Worm (Caenorhabditis elegans) whole organism, L2 larva: Measurements from ENCODE around the gene srh-125.

Experiments used
- C34F6.9 ChIP-seq: fragments of 150-350 bp; optimal IDR thresholded peaks from 2 replicates; lab custom pipeline; 2014; ENCODE audit warnings: missing biosample characterization, missing genetic modification characterization
- Y55F3AM.14 ChIP-seq: fragments of 200-800 bp; sonication (Bioruptor generic); optimal IDR thresholded peaks from 2 replicates; lab custom pipeline; 2018; ENCODE audit warnings: mild to moderate bottlenecking, missing genetic modification characterization, missing compliant biosample characterization
- alr-1 ChIP-seq: fragments of 150-350 bp; optimal IDR thresholded peaks from 2 replicates; lab custom pipeline; 2014; ENCODE audit warnings: missing biosample characterization, missing genetic modification characterization
- aly-2 ChIP-seq: fragments of 150-350 bp; optimal IDR thresholded peaks from 2 replicates; lab custom pipeline; 2014; ENCODE audit warnings: missing biosample characterization, missing genetic modification characterization
- ama-1 ChIP-seq: fragments of 150-350 bp; optimal IDR thresholded peaks from 2 replicates; lab custom pipeline; 2018; ENCODE audit warnings: inconsistent platforms
- blmp-1 ChIP-seq: sonication (generic microtip); optimal IDR thresholded peaks from 2 replicates; lab custom pipeline; 2017; ENCODE audit warnings: missing genetic modification characterization, mild to moderate bottlenecking, missing compliant biosample characterization, antibody characterized with exemption, moderate library complexity; ENCODE audit not compliant: insufficient read depth
- ceh-16 ChIP-seq: fragments of 150-350 bp; optimal IDR thresholded peaks from 2 replicates; lab custom pipeline; 2014; ENCODE audit warnings: missing biosample characterization, missing genetic modification characterization
- ceh-82 ChIP-seq: fragments of 150-350 bp; optimal IDR thresholded peaks from 2 replicates; lab custom pipeline; 2014; ENCODE audit warnings: missing biosample characterization, missing genetic modification characterization
- crh-2 ChIP-seq: sonication (generic microtip); optimal IDR thresholded peaks from 2 replicates; lab custom pipeline; 2017; ENCODE audit warnings: missing biosample characterization, missing genetic modification characterization
- fos-1 ChIP-seq: fragments of 150-350 bp; optimal IDR thresholded peaks from 2 replicates; lab custom pipeline; 2014; ENCODE audit warnings: missing biosample characterization, missing genetic modification characterization
- gmeb-1 ChIP-seq: fragments of 150-350 bp; optimal IDR thresholded peaks from 2 replicates; lab custom pipeline; 2014; ENCODE audit warnings: missing biosample characterization, missing genetic modification characterization
- lin-13 ChIP-seq: fragments of 150-350 bp; optimal IDR thresholded peaks from 2 replicates; lab custom pipeline; 2014; ENCODE audit warnings: missing biosample characterization, missing genetic modification reagents, missing genetic modification characterization
- lin-39 ChIP-seq: fragments of 150-350 bp; optimal IDR thresholded peaks from 2 replicates; lab custom pipeline; 2014; ENCODE audit warnings: missing biosample characterization, missing genetic modification reagents, missing genetic modification characterization
- lsy-2 ChIP-seq, 2 experiments: fragments of 150-350 bp in 1 of 2; sonication (generic microtip) in 1 of 2; optimal IDR thresholded peaks; 2 replicates each; lab custom pipeline; 2014 to 2017; ENCODE audit warnings: missing biosample characterization in 2 of 2, missing genetic modification characterization in 2 of 2
- nhr-10 ChIP-seq: sonication (generic microtip); optimal IDR thresholded peaks from 2 replicates; lab custom pipeline; 2017; ENCODE audit warnings: missing biosample characterization, missing genetic modification characterization
- nhr-11 ChIP-seq: fragments of 150-350 bp; optimal IDR thresholded peaks from 2 replicates; lab custom pipeline; 2014; ENCODE audit warnings: missing biosample characterization, missing genetic modification characterization
- nhr-12 ChIP-seq: fragments of 150-350 bp; optimal IDR thresholded peaks from 2 replicates; lab custom pipeline; 2014; ENCODE audit warnings: missing biosample characterization, missing genetic modification characterization
- nhr-129 ChIP-seq: fragments of 150-350 bp; optimal IDR thresholded peaks from 2 replicates; lab custom pipeline; 2014; ENCODE audit warnings: missing biosample characterization, missing genetic modification characterization
- nhr-21 ChIP-seq: fragments of 150-350 bp; optimal IDR thresholded peaks from 2 replicates; lab custom pipeline; 2014; ENCODE audit warnings: missing biosample characterization, missing genetic modification characterization
- nhr-23 ChIP-seq: fragments of 150-350 bp; optimal IDR thresholded peaks from 2 replicates; lab custom pipeline; 2014; ENCODE audit warnings: missing biosample characterization, missing genetic modification reagents, missing genetic modification characterization
- nhr-237 ChIP-seq: fragments of 150-350 bp; optimal IDR thresholded peaks from 2 replicates; lab custom pipeline; 2014; ENCODE audit warnings: missing biosample characterization, missing genetic modification characterization
- nhr-6 ChIP-seq: fragments of 150-350 bp; optimal IDR thresholded peaks from 2 replicates; lab custom pipeline; 2014; ENCODE audit warnings: missing biosample characterization, missing genetic modification characterization
- nhr-77 ChIP-seq: fragments of 150-350 bp; optimal IDR thresholded peaks from 2 replicates; lab custom pipeline; 2014; ENCODE audit warnings: missing biosample characterization, missing genetic modification characterization
- sem-4 ChIP-seq: fragments of 150-350 bp; optimal IDR thresholded peaks from 2 replicates; lab custom pipeline; 2014; ENCODE audit warnings: missing biosample characterization, missing genetic modification reagents, missing genetic modification characterization
- sma-9 ChIP-seq, 2 experiments: fragments of 150-350 bp in 1 of 2; sonication (generic microtip) in 1 of 2; optimal IDR thresholded peaks; 2 replicates each; lab custom pipeline; 2014 to 2016; ENCODE audit warnings: missing genetic modification characterization in 2 of 2, mild to moderate bottlenecking in 1 of 2, missing biosample characterization in 1 of 2, missing compliant biosample characterization in 1 of 2, missing genetic modification reagents in 1 of 2, moderate library complexity in 1 of 2
- unc-39 ChIP-seq: fragments of 150-350 bp; optimal IDR thresholded peaks from 2 replicates; lab custom pipeline; 2014; ENCODE audit warnings: missing biosample characterization, missing genetic modification characterization
- unc-62 ChIP-seq: fragments of 150-350 bp; optimal IDR thresholded peaks from 2 replicates; lab custom pipeline; 2014; ENCODE audit warnings: missing biosample characterization, missing genetic modification reagents, missing genetic modification characterization
- ztf-1 ChIP-seq: fragments of 200-800 bp; sonication (Bioruptor generic); conservative IDR thresholded peaks from 2 replicates; pipeline ENCODE4 v1.3.6; 2022; ENCODE audit warnings: missing genetic modification characterization, missing compliant biosample characterization
- ztf-11 ChIP-seq: sonication (generic microtip); optimal IDR thresholded peaks from 2 replicates; lab custom pipeline; 2017; ENCODE audit warnings: missing biosample characterization, missing genetic modification characterization
- ztf-4 ChIP-seq: fragments of 150-350 bp; optimal IDR thresholded peaks from 2 replicates; lab custom pipeline; 2014; ENCODE audit warnings: missing biosample characterization, missing genetic modification characterization

Gene srh-125

ce11 chrV:7434805-7435363 lies 41.8 kb downstream of the srh-125 start (continued):
- TF ChIP-seq aly-2 (tag; lab: Kevin White, UChicago) (no peak), ceh-16 (tag; lab: Kevin White, UChicago) (no peak), ztf-4 (peak; percentile 6), nhr-12 (tag; lab: Kevin White, UChicago) (no peak), nhr-237 (tag; lab: Kevin White, UChicago) (no peak)

DNA sequence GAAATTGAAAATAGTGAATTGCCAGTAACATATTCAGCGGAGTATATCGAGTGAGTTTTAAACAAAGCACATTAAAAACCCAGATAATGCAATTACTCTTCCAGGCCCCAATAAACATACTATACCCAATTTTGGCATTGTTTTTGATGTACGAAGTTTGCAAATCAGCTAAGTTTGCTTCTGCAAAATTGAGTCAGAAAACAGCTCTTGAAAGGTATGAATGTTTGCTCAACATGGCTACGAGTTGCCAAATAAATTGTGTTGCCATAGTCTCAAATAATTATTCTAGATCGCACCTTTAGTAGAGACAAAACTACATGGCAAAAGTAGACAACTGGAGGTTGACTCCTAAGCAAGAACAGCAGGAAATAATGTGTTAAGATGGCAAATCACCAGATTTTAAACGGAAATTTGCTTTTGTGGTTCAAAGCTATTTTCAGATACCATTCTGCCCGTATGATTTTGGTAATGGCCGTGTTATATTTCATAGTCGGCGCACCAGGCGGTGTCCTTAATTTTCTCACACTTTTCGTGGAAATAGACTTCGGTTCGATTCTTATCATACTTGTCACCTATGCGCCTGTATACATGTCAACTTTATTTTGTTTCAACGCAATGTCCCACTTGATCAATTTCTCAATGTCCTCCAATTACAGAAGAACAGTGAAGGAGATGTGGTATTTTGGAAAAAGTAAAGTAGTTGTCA lies 44.1 kb downstream of the srh-125 start:
- TF ChIP-seq sma-9 (GFP tag; optimal IDR thresholded peaks at IDR 0.05; lab: Kevin White, UChicago) = no peak
- TF ChIP-seq sma-9 (tag; optimal IDR thresholded peaks at IDR 0.05; lab: Kevin White, UChicago) = no peak
- TF ChIP-seq blmp-1 = no peak
- TF ChIP-seq Y55F3AM.14 (GFP tag; lab: Kevin White, UChicago) = no peak
- TF ChIP-seq lsy-2 (tag; optimal IDR thresholded peaks at IDR 0.05; lab: Kevin White, UChicago) = no peak
- TF ChIP-seq nhr-6 (tag; lab: Kevin White, UChicago) = no peak
- no peak for TF ChIP-seq nhr-23 (tag; lab: Kevin White, UChicago)
- no peak for TF ChIP-seq alr-1 (tag; lab: Kevin White, UChicago)
- no peak for TF ChIP-seq sem-4 (tag; lab: Kevin White, UChicago)
- TF ChIP-seq unc-62 (GFP tag; lab: Kevin White, UChicago) = no peak
- no peak for TF ChIP-seq gmeb-1 (tag; lab: Kevin White, UChicago)
- TF ChIP-seq nhr-77 (tag; lab: Kevin White, UChicago) = no peak
- no peak for TF ChIP-seq nhr-10 (tag; lab: Kevin White, UChicago)
- peak; percentile 45 for TF ChIP-seq ztf-4
- peak; percentile 33 for TF ChIP-seq nhr-21 (tag; lab: Kevin White, UChicago)
- TF ChIP-seq ama-1 (lab: Kevin White, UChicago) = peak; percentile 82
- TF ChIP-seq nhr-129 (tag; lab: Kevin White, UChicago) = peak; percentile 10
- TF ChIP-seq unc-39 (tag; lab: Kevin White, UChicago) = no peak

ce11 chrV:7431016-7431415 lies 45.6 kb downstream of the srh-125 start, which contains the start of gene srw-71:
Gene srw-71, minus strand, starts transcription at chrV:7431116.
- no peak for TF ChIP-seq crh-2
- TF ChIP-seq unc-39 (tag; lab: Kevin White, UChicago) = no peak
- no peak for TF ChIP-seq nhr-11
- no peak for TF ChIP-seq C34F6.9

ce11 chrV:7428880-7429279 lies 47.8 kb downstream of the srh-125 start, which contains the start of gene srw-69:
Gene srw-69, minus strand, starts transcription at chrV:7428980.
- TF ChIP-seq Y55F3AM.14 (GFP tag; lab: Kevin White, UChicago) (no peak), ztf-1 (GFP tag; lab: Robert Waterston, UW) (no peak), unc-39 (tag; lab: Kevin White, UChicago) (no peak), ceh-82 (tag; lab: Kevin White, UChicago) (no peak), lin-13 (GFP tag; lab: Kevin White, UChicago) (no peak), ztf-11 (tag; lab: Kevin White, UChicago) (no peak), lin-39 (tag; lab: Kevin White, UChicago) (no peak), ztf-4 (no peak)

DNA sequence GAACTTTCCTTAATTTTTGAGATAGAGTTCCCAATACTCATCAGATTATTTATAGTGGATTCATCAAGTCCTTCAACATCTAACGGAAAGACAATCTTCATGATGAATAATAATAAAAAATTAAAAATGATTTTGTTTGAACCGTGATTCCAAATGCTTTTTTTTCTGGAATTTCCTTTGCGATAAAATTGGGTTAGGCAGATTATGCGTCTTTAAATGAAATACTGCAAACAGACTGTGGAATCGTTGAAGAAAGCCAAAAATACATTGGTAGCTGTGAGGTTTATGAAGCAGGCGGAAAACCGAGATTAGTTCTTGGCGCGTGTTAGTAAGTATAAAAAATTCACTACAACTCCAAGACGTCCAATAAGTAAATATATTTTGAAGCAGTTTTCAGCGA lies 50.1 kb downstream of the srh-125 start, which contains the start of gene srw-68:
Gene srw-68 (minus strand): TSS at position 101 of the 400 bp plus-strand sequence.
- TF ChIP-seq crh-2 = no peak
- TF ChIP-seq fos-1 (tag; lab: Kevin White, UChicago) = no peak
- TF ChIP-seq ztf-4 = no peak
- TF ChIP-seq nhr-237 (tag; lab: Kevin White, UChicago) = no peak
